Worm (Caenorhabditis elegans) whole organism, mixed stage, embryonic: ENCODE results near the gene tbc-19.

Source experiments
- bed-3 ChIP-seq: fragments of 200-800 bp; sonication (Bioruptor generic); optimal IDR thresholded peaks from 3 replicates; lab custom pipeline; 2018; ENCODE audit warnings: mild to moderate bottlenecking, missing genetic modification characterization, moderate library complexity, missing compliant biosample characterization
- blmp-1 ChIP-seq: fragments of 150-350 bp; optimal IDR thresholded peaks from 2 replicates; lab custom pipeline; 2014; ENCODE audit warnings: missing biosample characterization, missing genetic modification characterization
- ceh-39 ChIP-seq: fragments of 150-350 bp; optimal IDR thresholded peaks from 2 replicates; lab custom pipeline; 2014; ENCODE audit warnings: missing biosample characterization, missing genetic modification characterization
- ceh-43 ChIP-seq: fragments of 200-800 bp; sonication (Bioruptor generic); optimal IDR thresholded peaks from 2 replicates; lab custom pipeline; 2018; ENCODE audit warnings: mild to moderate bottlenecking, missing genetic modification characterization, moderate library complexity, missing compliant biosample characterization
- ceh-83 ChIP-seq: fragments of 200-800 bp; sonication (Bioruptor generic); optimal IDR thresholded peaks from 2 replicates; lab custom pipeline; 2018; ENCODE audit warnings: mild to moderate bottlenecking, missing genetic modification characterization, missing compliant biosample characterization
- ces-1 ChIP-seq: fragments of 150-350 bp; optimal IDR thresholded peaks from 2 replicates; lab custom pipeline; 2014; ENCODE audit warnings: missing biosample characterization, missing genetic modification reagents, missing genetic modification characterization
- elt-1 ChIP-seq: sonication (generic microtip); optimal IDR thresholded peaks from 2 replicates; lab custom pipeline; 2017; ENCODE audit warnings: missing genetic modification characterization, mild to moderate bottlenecking, missing compliant biosample characterization, antibody characterized with exemption, moderate library complexity, borderline replicate concordance; ENCODE audit not compliant: insufficient read depth
- elt-3 ChIP-seq: fragments of 150-350 bp; optimal IDR thresholded peaks from 2 replicates; lab custom pipeline; 2014; ENCODE audit warnings: missing biosample characterization, missing genetic modification characterization
- hlh-1 ChIP-seq: fragments of 150-350 bp; optimal IDR thresholded peaks from 2 replicates; lab custom pipeline; 2014; ENCODE audit warnings: missing biosample characterization, missing genetic modification reagents, missing genetic modification characterization
- lin-13 ChIP-seq: fragments of 150-350 bp; optimal IDR thresholded peaks from 2 replicates; lab custom pipeline; 2014; ENCODE audit warnings: missing biosample characterization, missing genetic modification characterization
- lin-32 ChIP-seq: fragments of 200-800 bp; sonication (Bioruptor generic); optimal IDR thresholded peaks from 2 replicates; lab custom pipeline; 2018; ENCODE audit warnings: mild to moderate bottlenecking, missing genetic modification characterization, missing compliant biosample characterization
- lsy-2 ChIP-seq: fragments of 150-350 bp; optimal IDR thresholded peaks from 2 replicates; lab custom pipeline; 2014; ENCODE audit warnings: missing biosample characterization, missing genetic modification characterization
- mab-5 ChIP-seq: fragments of 150-350 bp; optimal IDR thresholded peaks from 2 replicates; lab custom pipeline; 2014; ENCODE audit warnings: missing biosample characterization, missing genetic modification characterization
- mep-1 ChIP-seq: fragments of 150-350 bp; optimal IDR thresholded peaks from 2 replicates; lab custom pipeline; 2017; ENCODE audit warnings: missing biosample characterization, missing genetic modification reagents, missing genetic modification characterization, inconsistent platforms
- mls-2 ChIP-seq: sonication (generic microtip); optimal IDR thresholded peaks from 2 replicates; lab custom pipeline; 2016; ENCODE audit warnings: mild to moderate bottlenecking, missing genetic modification characterization, moderate library complexity, missing compliant biosample characterization
- nhr-12 ChIP-seq: fragments of 150-350 bp; optimal IDR thresholded peaks from 2 replicates; lab custom pipeline; 2014; ENCODE audit warnings: missing biosample characterization, missing genetic modification characterization
- nhr-2 ChIP-seq: fragments of 150-350 bp; optimal IDR thresholded peaks from 2 replicates; lab custom pipeline; 2014; ENCODE audit warnings: missing biosample characterization, missing genetic modification characterization
- nhr-28 ChIP-seq: fragments of 150-350 bp; optimal IDR thresholded peaks from 2 replicates; lab custom pipeline; 2014; ENCODE audit warnings: missing biosample characterization, missing genetic modification characterization
- nhr-76 ChIP-seq: sonication (generic microtip); optimal IDR thresholded peaks from 2 replicates; lab custom pipeline; 2017; ENCODE audit warnings: missing biosample characterization, missing genetic modification characterization
- pha-4 ChIP-seq: fragments of 150-350 bp; optimal IDR thresholded peaks from 2 replicates; lab custom pipeline; 2018; ENCODE audit warnings: missing biosample characterization, missing genetic modification reagents, missing genetic modification characterization
- sptf-1 ChIP-seq: sonication (generic microtip); optimal IDR thresholded peaks from 2 replicates; lab custom pipeline; 2017; ENCODE audit warnings: mild to moderate bottlenecking, missing genetic modification characterization, moderate library complexity, missing compliant biosample characterization
- tbx-8 ChIP-seq: fragments of 200-800 bp; sonication (Bioruptor generic); optimal IDR thresholded peaks from 2 replicates; lab custom pipeline; 2018; ENCODE audit warnings: mild to moderate bottlenecking, missing genetic modification characterization, moderate library complexity, missing compliant biosample characterization
- unc-120 ChIP-seq: sonication (generic microtip); optimal IDR thresholded peaks from 2 replicates; lab custom pipeline; 2017; ENCODE audit warnings: missing genetic modification characterization, missing compliant biosample characterization; ENCODE audit not compliant: poor library complexity, severe bottlenecking
- unc-62 ChIP-seq: fragments of 150-350 bp; optimal IDR thresholded peaks from 2 replicates; lab custom pipeline; 2014; ENCODE audit warnings: missing biosample characterization, missing genetic modification reagents, missing genetic modification characterization
- zip-8 ChIP-seq: fragments of 150-350 bp; optimal IDR thresholded peaks from 2 replicates; lab custom pipeline; 2014; ENCODE audit warnings: missing biosample characterization, missing genetic modification characterization
- ztf-11 ChIP-seq: fragments of 150-350 bp; optimal IDR thresholded peaks from 2 replicates; lab custom pipeline; 2014; ENCODE audit warnings: missing biosample characterization, missing genetic modification characterization

tbc-19 gene

DNA sequence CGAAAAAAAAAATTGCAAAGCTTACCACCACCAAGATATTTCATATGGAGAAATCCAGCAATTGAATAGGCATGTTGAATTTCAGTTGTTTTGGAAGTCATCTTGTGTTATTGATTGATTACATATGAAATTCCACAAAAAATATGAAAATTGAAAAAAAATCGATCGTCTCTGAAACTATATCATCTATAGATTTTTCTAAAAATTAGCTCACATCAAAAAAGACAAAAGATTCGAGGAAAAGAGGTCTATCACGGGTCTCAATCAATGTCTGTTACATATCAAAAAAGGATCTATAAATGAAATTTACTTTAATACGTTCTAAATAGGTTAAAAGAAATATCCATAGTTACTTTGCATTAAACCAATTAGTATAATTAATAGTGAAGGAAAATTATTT, at the start of gene tbc-19:
Gene tbc-19 (minus strand): TSS at position 101 of the 400 bp plus-strand sequence.
- TF ChIP-seq nhr-2 (tag; lab: Kevin White, UChicago) = no peak
- TF ChIP-seq elt-1 (tag; lab: Kevin White, UChicago) = no peak
- no peak for TF ChIP-seq nhr-12 (tag; lab: Kevin White, UChicago)

ce11 chrX:14056527-14056926, 44.2 kb upstream of the tbc-19 start:
- TF ChIP-seq bed-3 (GFP tag; lab: Kevin White, UChicago) (no peak), tbx-8 (GFP tag; lab: Kevin White, UChicago) (no peak), nhr-2 (tag; lab: Kevin White, UChicago) (no peak), hlh-1 (tag; lab: Kevin White, UChicago) (peak; percentile 14), nhr-28 (no peak), unc-62 (peak; percentile 89), ceh-39 (tag; lab: Kevin White, UChicago) (no peak)

ce11 chrX:14055715-14056114, 43.4 kb upstream of the tbc-19 start:
- TF ChIP-seq zip-8 (tag; lab: Kevin White, UChicago) = no peak
- no peak for TF ChIP-seq nhr-28
- TF ChIP-seq nhr-76 (tag; lab: Kevin White, UChicago) = no peak
- no peak for TF ChIP-seq lin-13 (tag; lab: Kevin White, UChicago)
- TF ChIP-seq lsy-2 = no peak
- no peak for TF ChIP-seq unc-62
- no peak for TF ChIP-seq ztf-11
- no peak for TF ChIP-seq mab-5 (tag; lab: Kevin White, UChicago)
- TF ChIP-seq nhr-12 (tag; lab: Kevin White, UChicago) = no peak

ce11 chrX:14054799-14055198, 42.5 kb upstream of the tbc-19 start:
- TF ChIP-seq unc-120 (tag; lab: Kevin White, UChicago) = peak; percentile 69
- TF ChIP-seq lin-32 (GFP tag; lab: Kevin White, UChicago) = no peak
- TF ChIP-seq blmp-1 (tag; lab: Kevin White, UChicago) = no peak
- no peak for TF ChIP-seq elt-3
- peak; percentile 77 for TF ChIP-seq hlh-1 (tag; lab: Kevin White, UChicago)

DNA sequence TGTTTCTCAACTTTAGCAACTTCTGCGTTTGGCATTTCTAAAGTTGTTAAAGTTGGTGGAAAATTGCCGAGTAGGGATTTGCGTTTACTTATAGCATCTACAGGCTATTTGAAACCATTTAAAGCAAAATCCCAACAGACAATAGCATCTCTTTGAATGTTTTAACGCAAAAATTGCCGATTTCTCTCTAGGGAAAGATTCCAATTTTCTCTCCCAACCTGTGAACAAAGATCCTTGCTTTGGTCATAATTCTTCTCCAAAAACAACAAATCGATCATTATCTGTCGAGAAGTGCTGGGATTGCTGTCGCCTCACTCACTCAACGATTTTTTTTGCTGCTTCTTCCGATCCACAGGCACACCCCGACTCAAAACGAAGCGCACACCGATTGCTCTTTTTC, 41.4 kb upstream of the tbc-19 start:
- TF ChIP-seq ceh-39 (tag; lab: Kevin White, UChicago) (no peak), ceh-83 (GFP tag; lab: Kevin White, UChicago) (no peak), nhr-12 (tag; lab: Kevin White, UChicago) (no peak), ceh-43 (GFP tag; lab: Kevin White, UChicago) (no peak), pha-4 (tag; lab: Kevin White, UChicago) (no peak), nhr-2 (tag; lab: Kevin White, UChicago) (no peak), lin-32 (GFP tag; lab: Kevin White, UChicago) (no peak), bed-3 (GFP tag; lab: Kevin White, UChicago) (no peak)
- TF ChIP-seq, all 35 proteins: peak for 0

ce11 chrX:14049235-14049634, 36.9 kb upstream of the tbc-19 start, which contains the start of gene dyc-1:
dyc-1 (plus strand) TSS chrX:14049535.
- TF ChIP-seq unc-120 (tag; lab: Kevin White, UChicago) = no peak
- no peak for TF ChIP-seq ceh-83 (GFP tag; lab: Kevin White, UChicago)
- no peak for TF ChIP-seq nhr-28
- no peak for TF ChIP-seq bed-3 (GFP tag; lab: Kevin White, UChicago)
- no peak for TF ChIP-seq zip-8 (tag; lab: Kevin White, UChicago)

- TF ChIP-seq sptf-1 (tag; lab: Kevin White, UChicago) (no peak), mls-2 (tag; lab: Kevin White, UChicago) (no peak), mep-1 (no peak), ces-1 (GFP tag; lab: Kevin White, UChicago) (peak; percentile 96), zip-8 (tag; lab: Kevin White, UChicago) (peak; percentile 41)
- TF ChIP-seq, all 35 proteins: peak for 2
Observed at ce11 chrX:14047609-14048008, 35.3 kb upstream of the tbc-19 start.
